Fruit fly (Drosophila melanogaster) S2 (cell line): ENCODE data around the gene senju.

Experiments used
- CG8478 ChIP-seq: fragments of >200 bp; optimal IDR thresholded peaks from 2 replicates; lab custom pipeline; 2018
- CTCF ChIP-seq, 2 experiments: fragments of >200 bp; optimal IDR thresholded peaks; 2 replicates each; lab custom pipeline; 2018

dm6 chr2L:5006323-5006722 lies 46.3 kb upstream of the senju start:
- TF ChIP-seq CG8478 (no peak), CTCF (optimal IDR thresholded peaks at IDR 0.05; lab: Kevin White, UChicago) (no peak)
